Worm (Caenorhabditis elegans) whole organism, L2 larva: ENCODE data around the gene lis-1.

Experiments used
- R02D3.7 ChIP-seq: fragments of 150-350 bp; optimal IDR thresholded peaks from 2 replicates; lab custom pipeline; 2014; ENCODE audit warnings: missing biosample characterization, missing genetic modification characterization
- ceh-82 ChIP-seq: fragments of 150-350 bp; optimal IDR thresholded peaks from 2 replicates; lab custom pipeline; 2014; ENCODE audit warnings: missing biosample characterization, missing genetic modification characterization
- dmd-4 ChIP-seq: sonication (generic microtip); optimal IDR thresholded peaks from 2 replicates; lab custom pipeline; 2017; ENCODE audit warnings: missing biosample characterization, missing genetic modification characterization
- elt-1 ChIP-seq: fragments of 150-350 bp; optimal IDR thresholded peaks from 2 replicates; lab custom pipeline; 2014; ENCODE audit warnings: missing biosample characterization, missing genetic modification characterization
- elt-3 ChIP-seq: sonication (generic microtip); optimal IDR thresholded peaks from 2 replicates; lab custom pipeline; 2017; ENCODE audit warnings: missing biosample characterization, missing genetic modification characterization
- lin-13 ChIP-seq: fragments of 150-350 bp; optimal IDR thresholded peaks from 2 replicates; lab custom pipeline; 2014; ENCODE audit warnings: missing biosample characterization, missing genetic modification reagents, missing genetic modification characterization
- lsy-2 ChIP-seq, 2 experiments: fragments of 150-350 bp in 1 of 2; sonication (generic microtip) in 1 of 2; optimal IDR thresholded peaks; 2 replicates each; lab custom pipeline; 2014 to 2017; ENCODE audit warnings: missing biosample characterization in 2 of 2, missing genetic modification characterization in 2 of 2
- mdl-1 ChIP-seq, 2 experiments: fragments of 150-350 bp in 1 of 2; sonication (generic microtip) in 1 of 2; optimal IDR thresholded peaks; 2 replicates each; lab custom pipeline; 2017; ENCODE audit warnings: missing biosample characterization in 2 of 2, missing genetic modification characterization in 2 of 2
- skn-1 ChIP-seq: sonication (generic microtip); optimal IDR thresholded peaks from 2 replicates; lab custom pipeline; 2017; ENCODE audit warnings: missing biosample characterization, missing genetic modification characterization
- unc-62 ChIP-seq: fragments of 150-350 bp; optimal IDR thresholded peaks from 2 replicates; lab custom pipeline; 2014; ENCODE audit warnings: missing biosample characterization, missing genetic modification reagents, missing genetic modification characterization
- zag-1 ChIP-seq: fragments of 150-350 bp; optimal IDR thresholded peaks from 2 replicates; lab custom pipeline; 2014; ENCODE audit warnings: missing biosample characterization, missing genetic modification characterization
- ztf-4 ChIP-seq: fragments of 150-350 bp; optimal IDR thresholded peaks from 2 replicates; lab custom pipeline; 2014; ENCODE audit warnings: missing biosample characterization, missing genetic modification characterization

DNA sequence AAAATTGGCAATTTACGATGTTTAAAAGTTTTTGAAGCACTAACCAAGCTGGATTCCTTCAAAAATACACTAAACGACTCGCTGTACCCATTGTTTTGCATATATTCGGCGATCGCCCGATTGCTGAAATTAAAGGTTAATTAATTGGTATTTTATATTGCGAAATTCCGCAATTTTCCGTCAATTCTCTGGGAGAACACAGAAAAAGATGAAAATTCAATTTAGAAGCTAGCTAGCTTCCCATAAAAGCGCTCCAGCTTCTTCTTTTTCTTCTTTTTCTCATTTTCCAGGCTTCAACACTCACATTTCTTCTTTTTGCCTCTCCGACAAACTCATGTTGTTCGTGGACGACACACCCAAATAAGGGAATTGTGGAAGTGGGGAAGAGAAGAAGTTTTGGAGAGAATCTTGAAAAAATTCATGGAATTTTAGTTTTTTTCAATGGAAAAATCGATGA lies at the start of gene lis-1:
- no peak for TF ChIP-seq ztf-4 (tag; lab: Kevin White, UChicago)
- no peak for TF ChIP-seq R02D3.7
- TF ChIP-seq elt-3 (tag; lab: Kevin White, UChicago), result no peak
- TF ChIP-seq ceh-82 (tag; lab: Kevin White, UChicago), result no peak
- TF ChIP-seq unc-62 (GFP tag; lab: Kevin White, UChicago), result no peak
- TF ChIP-seq dmd-4 (tag; lab: Kevin White, UChicago), result no peak
- no peak for TF ChIP-seq mdl-1 (tag; optimal IDR thresholded peaks at IDR 0.05; lab: Kevin White, UChicago)
- TF ChIP-seq lin-13 (GFP tag; lab: Kevin White, UChicago), result no peak
- TF ChIP-seq zag-1, result no peak
- peak in 1 of 2 experiments; percentile 46 for TF ChIP-seq lsy-2 (tag; optimal IDR thresholded peaks at IDR 0.05; lab: Kevin White, UChicago)
- TF ChIP-seq skn-1 (tag; lab: Kevin White, UChicago), result no peak
- no peak for TF ChIP-seq elt-1 (tag; lab: Kevin White, UChicago)
